1 fruit fly cellular context compared by ENCODE assay signal in genomic region chr3L:17532197-17532596, dm6.
TF ChIP-seq lines count a peak whose summit lies in the region.

No protein-coding gene starts in this region.

TF ChIP-seq in whole organism, embryonic, 481 proteins besides CTCF, POLR2A, EP300 and RAD21 (continued from another document):
- TF ChIP-seq CG30403 (GFP tag; optimal IDR thresholded peaks at IDR 0.05; lab: Kevin White, UChicago), result peak; percentile 45
- no peak for TF ChIP-seq CG9797 (GFP tag; optimal IDR thresholded peaks at IDR 0.05; lab: Kevin White, UChicago)
- no peak for TF ChIP-seq Gsc (GFP tag; IDR thresholded peaks at IDR 0.05; lab: Robert Waterston, UW)
- TF ChIP-seq CG2202 (tag; optimal IDR thresholded peaks at IDR 0.05; lab: Kevin White, UChicago), result peak; percentile 21
- TF ChIP-seq dimm (GFP tag; IDR thresholded peaks at IDR 0.05; lab: Robert Waterston, UW), result no peak
- TF ChIP-seq CG14441 (GFP tag; IDR thresholded peaks at IDR 0.05; lab: Robert Waterston, UW), result no peak
- no peak for TF ChIP-seq CG3163 (GFP tag; optimal IDR thresholded peaks at IDR 0.05; lab: Kevin White, UChicago)
- peak; percentile 36 for TF ChIP-seq Ssrp (tag; optimal IDR thresholded peaks at IDR 0.05; lab: Kevin White, UChicago)
- peak; percentile 16 for TF ChIP-seq salm (tag; optimal IDR thresholded peaks at IDR 0.05; lab: Kevin White, UChicago)
- TF ChIP-seq Sox102F (GFP tag; optimal IDR thresholded peaks at IDR 0.05; lab: Kevin White, UChicago), result peak; percentile 56
- peak; percentile 36 for TF ChIP-seq CG15269 (tag; optimal IDR thresholded peaks at IDR 0.05; lab: Kevin White, UChicago)
- TF ChIP-seq CG6689 (GFP tag; IDR thresholded peaks at IDR 0.05; lab: Robert Waterston, UW), result no peak
- no peak for TF ChIP-seq CG1602 (GFP tag; optimal IDR thresholded peaks at IDR 0.05; lab: Kevin White, UChicago)
- TF ChIP-seq D (optimal IDR thresholded peaks at IDR 0.05; lab: Kevin White, UChicago), result no peak
- TF ChIP-seq D (GFP tag; optimal IDR thresholded peaks at IDR 0.05; lab: Kevin White, UChicago), result no peak
- no peak for TF ChIP-seq Atf3 (GFP tag; optimal IDR thresholded peaks at IDR 0.05; lab: Kevin White, UChicago)
- TF ChIP-seq Dip3 (GFP tag; optimal IDR thresholded peaks at IDR 0.05; lab: Kevin White, UChicago), result no peak
- TF ChIP-seq Fer2 (tag; optimal IDR thresholded peaks at IDR 0.05; lab: Kevin White, UChicago), result no peak
- no peak for TF ChIP-seq NfI (GFP tag; optimal IDR thresholded peaks at IDR 0.05; lab: Kevin White, UChicago)
- no peak for TF ChIP-seq ase (GFP tag; IDR thresholded peaks at IDR 0.05; lab: Robert Waterston, UW)
- peak; percentile 7 for TF ChIP-seq CG17829 (tag; optimal IDR thresholded peaks at IDR 0.05; lab: Kevin White, UChicago)
